Worm (Caenorhabditis elegans): ENCODE measurements around the gene Y57G11C.51.

The Y57G11C.51 gene

DNA sequence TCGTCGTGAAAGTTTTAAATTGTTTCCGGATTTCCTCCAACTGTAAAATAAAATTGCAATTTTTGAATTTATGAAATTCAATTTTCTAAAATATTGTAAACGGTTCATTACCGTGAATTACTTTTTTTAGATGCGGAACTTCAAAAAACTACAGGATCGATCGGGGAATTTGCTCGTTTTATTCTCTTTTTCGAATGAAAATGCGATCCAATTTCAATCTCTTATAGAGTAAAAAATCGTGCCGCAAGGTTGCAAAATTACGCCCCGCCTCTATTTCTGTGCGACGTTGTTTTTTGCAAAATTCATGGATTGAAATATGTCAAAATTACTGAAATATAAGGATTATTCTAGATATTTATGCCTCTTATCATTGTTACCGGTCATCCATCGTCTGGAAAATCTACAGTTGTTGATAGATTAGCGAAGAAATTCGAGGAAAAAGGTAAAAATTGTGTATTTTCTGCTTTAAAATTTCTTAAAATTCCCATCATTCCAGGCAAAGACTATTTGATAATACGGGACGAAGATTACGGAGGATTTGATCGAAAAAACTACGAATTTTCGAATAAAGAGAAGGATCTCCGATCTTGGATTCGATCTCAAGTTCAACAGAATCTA lies 5.0 kb downstream of the Y57G11C.51 start, which contains the start of gene Y57G11C.43:
Gene Y57G11C.43 (plus strand): TSS at position 224 of the 618 bp plus-strand sequence.
- TF ChIP-seq sdz-38 (tag; optimal IDR thresholded peaks at IDR 0.05) (no peak), bed-1 (GFP tag; IDR thresholded peaks at IDR 0.05) (no peak), egrh-3 (GFP tag; IDR thresholded peaks at IDR 0.05) (no peak), repo-1 (tag; optimal IDR thresholded peaks at IDR 0.05) (no peak), F37B4.10 (GFP tag; IDR thresholded peaks at IDR 0.05) (no peak), hlh-12 (tag; optimal IDR thresholded peaks at IDR 0.05) (no peak), F57A8.1 (GFP tag; optimal IDR thresholded peaks at IDR 0.05) (no peak), C06A6.2 (GFP tag; conservative IDR thresholded peaks at IDR 0.05) (no peak), Y53G8AR.9 (GFP tag; conservative IDR thresholded peaks at IDR 0.05) (peak; percentile 59; the same call in 1 of the 2 replicates), zfh-2 (GFP tag; conservative IDR thresholded peaks at IDR 0.05) (no peak), nhr-90 (tag; optimal IDR thresholded peaks at IDR 0.05) (no peak), C17E4.6 (GFP tag; IDR thresholded peaks at IDR 0.05) (no peak), madf-8 (GFP tag; conservative IDR thresholded peaks at IDR 0.05) (no peak), F22D6.2 (tag; optimal IDR thresholded peaks at IDR 0.05) (no peak), ceh-79 (tag; optimal IDR thresholded peaks at IDR 0.05) (no peak), ztf-18 (tag; optimal IDR thresholded peaks at IDR 0.05) (no peak), unc-62 (GFP tag; optimal IDR thresholded peaks at IDR 0.05) (no peak), pbrm-1 (GFP tag; IDR thresholded peaks at IDR 0.05) (0 out of 2 replicates have a peak, but pooled peaks have one; percentile 16), attf-6 (GFP tag; IDR thresholded peaks at IDR 0.05) (peak; percentile 95), sptf-2 (GFP tag; optimal IDR thresholded peaks at IDR 0.05) (no peak), xnd-1 (tag; optimal IDR thresholded peaks at IDR 0.05) (peak; percentile 16), lsl-1 (GFP tag; optimal IDR thresholded peaks at IDR 0.05) (peak; percentile 2), snpc-1.3 (tag; optimal IDR thresholded peaks at IDR 0.05; ENCODE audit: insufficient read depth) (peak; percentile 51), lin-54 (GFP tag; optimal IDR thresholded peaks at IDR 0.05) (peak; percentile 21), ekl-4 (GFP tag; IDR thresholded peaks at IDR 0.05) (peak; percentile 55), athp-1 (tag; optimal IDR thresholded peaks at IDR 0.05) (peak; percentile 34), tbp1 (GFP tag; optimal IDR thresholded peaks at IDR 0.05) (peak; percentile 26), cebp-1 (GFP tag; IDR thresholded peaks at IDR 0.05) (no peak), cebp-1 (tag; optimal IDR thresholded peaks at IDR 0.05) (peak; percentile 21), F52B5.7 (tag; optimal IDR thresholded peaks at IDR 0.05) (no peak), let-526 (GFP tag; IDR thresholded peaks at IDR 0.05) (no peak), hmg-1.2 (GFP tag; IDR thresholded peaks at IDR 0.05) (peak; percentile 27; the same call in 1 of the 2 replicates), F57C9.4 (tag; optimal IDR thresholded peaks at IDR 0.05) (no peak), nhr-179 (tag; optimal IDR thresholded peaks at IDR 0.05) (no peak), rcor-1 (GFP tag; IDR thresholded peaks at IDR 0.05) (no peak), let-607 (tag; optimal IDR thresholded peaks at IDR 0.05) (no peak), nhr-120 (GFP tag; IDR thresholded peaks at IDR 0.05) (no peak), ztf-28 (GFP tag; IDR thresholded peaks at IDR 0.05) (no peak), gei-17 (GFP tag; optimal IDR thresholded peaks at IDR 0.05) (no peak), nhr-27 (tag; optimal IDR thresholded peaks at IDR 0.05) (no peak), hrde-1 (tag; optimal IDR thresholded peaks at IDR 0.05; ENCODE audit: borderline replicate concordance) (no peak), F33H1.4 (GFP tag; IDR thresholded peaks at IDR 0.05) (no peak), nfyb-1 (GFP tag; IDR thresholded peaks at IDR 0.05) (0 out of 2 replicates have a peak, but pooled peaks have one; percentile 25), B0336.3 (GFP tag; IDR thresholded peaks at IDR 0.05) (0 out of 2 replicates have a peak, but pooled peaks have one; percentile 31), snpc-4 (GFP tag; optimal IDR thresholded peaks at IDR 0.05) (no peak), snpc-4 (tag; optimal IDR thresholded peaks at IDR 0.05) (peak in 3 of 4 experiments; percentile 25 to 92 (median 76)), snpc-1.1 (tag; optimal IDR thresholded peaks at IDR 0.05; ENCODE audit: insufficient read depth) (no peak), D2030.7 (GFP tag; IDR thresholded peaks at IDR 0.05) (0 out of 2 replicates have a peak, but pooled peaks have one; percentile 31)

Data from whole organism, young adult.